Fruit fly (Drosophila melanogaster): ENCODE results near the gene tty.

Gene tty

DNA sequence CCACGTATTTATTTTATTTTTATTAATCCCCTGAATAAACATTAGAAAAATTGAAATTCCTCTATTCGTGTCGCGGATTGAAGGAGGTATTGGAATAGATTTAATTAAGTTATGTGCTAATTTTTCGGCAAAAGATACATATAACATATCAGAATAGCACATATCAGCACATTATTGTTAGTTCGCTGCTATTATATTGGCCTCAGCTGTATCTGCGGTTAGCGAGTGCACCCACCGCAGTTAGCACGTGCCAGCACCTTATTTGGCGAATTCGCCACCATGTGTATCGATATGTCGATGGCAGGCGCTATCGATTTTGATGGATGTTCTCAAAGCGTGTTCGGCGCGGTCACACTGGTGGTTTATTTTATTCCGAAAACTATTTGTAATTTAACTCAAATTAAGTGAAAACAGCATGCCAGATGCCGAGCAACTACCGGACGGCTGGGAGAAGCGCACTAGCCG lies 5.6 kb upstream of the tty start, which contains the start of gene dod (continued):
- TF ChIP-seq salm (tag; optimal IDR thresholded peaks at IDR 0.05) (no peak), CG7786 (GFP tag; optimal IDR thresholded peaks at IDR 0.05) (peak; percentile 50), Drgx (GFP tag; IDR thresholded peaks at IDR 0.05) (peak; percentile 60), hb (GFP tag; IDR thresholded peaks at IDR 0.05; ENCODE audit: partially characterized antibody) (peak; percentile 68), stwl (tag; optimal IDR thresholded peaks at IDR 0.05) (peak; percentile 70), zen2 (GFP tag; IDR thresholded peaks at IDR 0.05; ENCODE audit: partially characterized antibody) (peak; percentile 53; the same call in 1 of the 3 replicates), org-1 (GFP tag; optimal IDR thresholded peaks at IDR 0.05) (peak; percentile 25), Camta (GFP tag; optimal IDR thresholded peaks at IDR 0.05) (peak; percentile 11), CHES-1-like (GFP tag; optimal IDR thresholded peaks at IDR 0.05) (peak; percentile 69), Opbp (GFP tag; IDR thresholded peaks at IDR 0.05; ENCODE audit: partially characterized antibody) (peak; percentile 81), gsb (GFP tag; IDR thresholded peaks at IDR 0.05) (no peak), Mad (GFP tag; optimal IDR thresholded peaks at IDR 0.05) (peak; percentile 35), bcd (GFP tag; optimal IDR thresholded peaks at IDR 0.05) (peak; percentile 39), Lpt (GFP tag; optimal IDR thresholded peaks at IDR 0.05) (no peak), dmrt99B (tag; optimal IDR thresholded peaks at IDR 0.05) (no peak), dmrt11E (tag; optimal IDR thresholded peaks at IDR 0.05) (no peak), CG15696 (tag; optimal IDR thresholded peaks at IDR 0.05) (no peak), TFAM (GFP tag; optimal IDR thresholded peaks at IDR 0.05) (no peak), CG10462 (GFP tag; optimal IDR thresholded peaks at IDR 0.05) (no peak), ara (GFP tag; IDR thresholded peaks at IDR 0.05) (peak; percentile 39; the same call in 1 of the 2 replicates), corto (GFP tag; optimal IDR thresholded peaks at IDR 0.05) (no peak), CG11247 (GFP tag; IDR thresholded peaks at IDR 0.05) (0 out of 2 replicates have a peak, but pooled peaks have one; percentile 30), ap (GFP tag; IDR thresholded peaks at IDR 0.05) (no peak), Hmx (GFP tag; optimal IDR thresholded peaks at IDR 0.05) (no peak), gem (tag; optimal IDR thresholded peaks at IDR 0.05) (peak; percentile 66), ab (GFP tag; optimal IDR thresholded peaks at IDR 0.05) (no peak), CG9215 (GFP tag; IDR thresholded peaks at IDR 0.05) (peak; percentile 30; the same call in 1 of the 2 replicates), shn (GFP tag; optimal IDR thresholded peaks at IDR 0.05) (peak; percentile 57), eve (GFP tag; optimal IDR thresholded peaks at IDR 0.05) (no peak), CG11456 (GFP tag; IDR thresholded peaks at IDR 0.05) (peak; percentile 63; the same call in 1 of the 3 replicates), CG4282 (GFP tag; optimal IDR thresholded peaks at IDR 0.05) (no peak), ttk (GFP tag; IDR thresholded peaks at IDR 0.05) (peak; percentile 17; the same call in 1 of the 2 replicates), CG9817 (tag; optimal IDR thresholded peaks at IDR 0.05) (peak; percentile 31), CG10147 (GFP tag; optimal IDR thresholded peaks at IDR 0.05) (peak; percentile 16), pita (GFP tag; optimal IDR thresholded peaks at IDR 0.05) (peak; percentile 88), unpg (GFP tag; optimal IDR thresholded peaks at IDR 0.05) (peak; percentile 55), hbn (GFP tag; IDR thresholded peaks at IDR 0.05; ENCODE audit: partially characterized antibody) (peak; percentile 67), fru (optimal IDR thresholded peaks at IDR 0.05) (no peak), CG17385 (GFP tag; optimal IDR thresholded peaks at IDR 0.05) (peak; percentile 54), vnd (GFP tag; IDR thresholded peaks at IDR 0.05; ENCODE audit: partially characterized antibody) (peak; percentile 54; the same call in 2 of the 3 replicates), CG4360 (GFP tag; IDR thresholded peaks at IDR 0.05) (no peak), tap (tag; optimal IDR thresholded peaks at IDR 0.05) (no peak), CG15514 (GFP tag; optimal IDR thresholded peaks at IDR 0.05) (peak; percentile 88), crp (GFP tag; optimal IDR thresholded peaks at IDR 0.05) (peak in 1 of 2 experiments; percentile 26), Usf (GFP tag; optimal IDR thresholded peaks at IDR 0.05) (peak; percentile 6), NFAT (GFP tag; IDR thresholded peaks at IDR 0.05) (peak; percentile 61; the same call in 1 of the 2 replicates), knrl (GFP tag; IDR thresholded peaks at IDR 0.05; ENCODE audit: partially characterized antibody) (peak; percentile 77), Mes4 (GFP tag; optimal IDR thresholded peaks at IDR 0.05) (no peak), CG16779 (GFP tag; IDR thresholded peaks at IDR 0.05) (no peak), B-H2 (GFP tag; optimal IDR thresholded peaks at IDR 0.05) (peak; percentile 47)
